Worm (Caenorhabditis elegans) whole organism, L4/young adult: Measurements from ENCODE around the gene ant-1.3.

Source experiments
- W03F9.2 ChIP-seq: fragments of 150-350 bp; optimal IDR thresholded peaks from 2 replicates; lab custom pipeline; 2014; ENCODE audit warnings: missing biosample characterization, missing genetic modification characterization
- dao-5 ChIP-seq: sonication (generic microtip); optimal IDR thresholded peaks from 2 replicates; lab custom pipeline; 2016; ENCODE audit warnings: missing genotype, missing genetic modification characterization, moderate library complexity, missing compliant biosample characterization
- him-1 ChIP-seq: sonication (generic microtip); optimal IDR thresholded peaks from 2 replicates; lab custom pipeline; 2016; ENCODE audit warnings: missing genotype, missing genetic modification reagents, missing genetic modification characterization, missing compliant biosample characterization

- TF ChIP-seq him-1 (tag; lab: Kevin White, UChicago) (no peak), W03F9.2 (no peak), dao-5 (tag; lab: Kevin White, UChicago) (no peak)
Measured at ce11 chrIV:9696513-9696912, 12.6 kb downstream of the ant-1.3 start.
